Worm (Caenorhabditis elegans): ENCODE data around the gene Y17G9B.5.
A peak's percentile ranks its signal among the peaks of the same experiment; 100 is the strongest.

DNA sequence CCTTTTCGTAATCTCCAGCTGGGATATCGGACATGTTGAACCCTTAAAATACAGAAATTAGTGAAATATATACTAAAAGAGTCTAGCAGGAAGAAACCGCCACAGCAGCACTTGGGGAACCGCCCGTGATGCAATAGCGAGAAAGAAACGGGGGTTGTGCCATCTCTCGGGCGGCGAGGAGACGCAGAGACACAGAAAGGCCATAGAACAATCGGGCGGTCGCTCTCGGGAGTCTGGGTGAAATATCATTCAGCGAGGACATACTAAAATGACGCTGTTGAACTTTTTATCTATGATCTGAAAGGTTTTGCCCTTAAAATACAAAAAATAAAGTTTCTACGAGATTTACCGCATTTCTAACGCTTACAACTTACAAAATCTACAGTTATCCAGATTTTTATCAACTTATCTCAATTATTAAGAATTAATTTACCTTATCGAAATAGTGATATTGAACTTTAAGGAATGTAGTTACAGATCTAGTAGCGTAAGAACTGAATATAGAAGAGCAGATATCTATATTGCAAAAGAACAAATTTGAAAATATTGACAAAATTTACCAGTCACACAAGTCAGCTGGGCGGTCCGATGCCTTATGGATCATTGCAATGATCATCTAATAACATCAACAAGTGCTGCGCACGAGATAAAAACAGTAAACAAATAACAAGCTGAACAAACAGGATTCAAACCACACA, 1.5 kb upstream of the Y17G9B.5 start, which contains the start of gene cyc-2.1:
- TF ChIP-seq jun-1 (tag; optimal IDR thresholded peaks at IDR 0.05), result peak; percentile 10
- no peak for TF ChIP-seq unc-62 (GFP tag; optimal IDR thresholded peaks at IDR 0.05)
